Fruit fly (Drosophila melanogaster): ENCODE measurements around the gene CG9029.

Gene CG9029

DNA sequence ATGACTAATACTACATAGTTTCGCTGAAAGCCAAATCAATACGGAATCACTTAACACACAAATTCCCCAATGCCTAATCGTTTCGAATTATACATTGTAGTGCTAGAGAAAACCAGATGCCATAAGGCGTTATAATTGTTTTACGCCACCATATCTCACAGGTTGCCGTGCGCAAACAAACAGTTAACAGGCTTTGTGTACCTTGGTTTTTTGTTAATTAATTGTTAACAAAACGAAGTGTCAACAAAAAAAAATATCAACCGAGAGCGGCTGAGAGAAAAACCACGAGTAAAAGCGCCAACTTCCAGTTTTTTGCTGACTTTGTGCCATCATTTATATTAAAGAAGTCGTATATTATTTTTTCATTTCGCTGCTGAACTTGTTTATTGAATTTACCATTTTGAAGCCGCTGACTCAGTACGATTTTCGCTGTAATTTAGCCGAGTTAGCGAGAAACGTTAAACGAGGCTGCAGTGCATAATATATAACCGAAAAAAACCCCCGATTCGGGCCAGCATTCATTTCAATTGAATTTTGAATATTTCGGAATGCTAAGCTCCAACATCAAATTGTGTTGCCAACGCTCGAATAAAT is 9.2 kb upstream of the CG9029 start (continued):
- TF ChIP-seq Vsx2 (GFP tag; optimal IDR thresholded peaks at IDR 0.05; ENCODE audit: partially characterized antibody): no peak
- TF ChIP-seq Sp1 (GFP tag; optimal IDR thresholded peaks at IDR 0.05): peak; percentile 8
- no peak for TF ChIP-seq lola (GFP tag; optimal IDR thresholded peaks at IDR 0.05)
- no peak for TF ChIP-seq CrebA (GFP tag; optimal IDR thresholded peaks at IDR 0.05; ENCODE audit: borderline replicate concordance)
- no peak for TF ChIP-seq brk (GFP tag; optimal IDR thresholded peaks at IDR 0.05)
- no peak for TF ChIP-seq sv (GFP tag; optimal IDR thresholded peaks at IDR 0.05)
- no peak for TF ChIP-seq dsf (GFP tag; optimal IDR thresholded peaks at IDR 0.05; ENCODE audit: borderline replicate concordance)
- TF ChIP-seq OdsH (GFP tag; optimal IDR thresholded peaks at IDR 0.05): peak; percentile 33

DNA sequence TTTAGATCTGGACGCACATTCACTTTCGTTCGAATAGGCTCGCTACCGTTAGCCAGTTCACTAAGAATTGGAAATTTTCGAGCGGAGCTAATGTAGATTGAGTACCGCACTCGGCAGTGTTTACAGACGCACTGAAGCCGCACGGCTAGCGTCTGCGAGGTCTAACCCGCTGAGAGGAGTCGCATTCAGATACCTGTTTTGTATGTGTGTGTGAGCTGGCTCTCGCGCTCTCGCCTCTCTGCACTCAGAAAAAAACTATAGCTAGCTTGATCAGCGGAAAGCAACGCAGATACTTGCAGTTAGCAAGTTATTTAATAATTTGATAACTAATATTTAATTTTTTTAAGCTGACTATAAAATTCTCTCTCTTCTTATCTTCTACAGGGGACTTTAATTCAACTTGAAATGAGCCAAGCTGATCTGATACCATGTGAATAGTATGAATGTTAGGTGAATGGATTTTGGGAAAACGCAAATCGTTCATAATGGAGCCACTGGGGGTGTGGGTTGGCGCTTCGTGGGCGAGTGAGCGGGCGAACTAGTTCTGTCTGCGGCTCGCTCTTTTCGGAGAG is 6.4 kb upstream of the CG9029 start, which contains the start of gene rau:
TSS of gene rau (minus strand) at position 136 of the 572 bp plus-strand sequence.
- TF ChIP-seq dmrt93B (GFP tag; optimal IDR thresholded peaks at IDR 0.05) (peak; percentile 38), Sp1 (GFP tag; optimal IDR thresholded peaks at IDR 0.05) (peak; percentile 69), ey (GFP tag; optimal IDR thresholded peaks at IDR 0.05) (peak; percentile 66), dl (GFP tag; optimal IDR thresholded peaks at IDR 0.05; ENCODE audit: insufficient read depth in 1 of 2, partially characterized antibody in 2 of 2) (peak in 1 of 2 experiments; percentile 35), GATAd (GFP tag; optimal IDR thresholded peaks at IDR 0.05) (no peak), br (GFP tag; optimal IDR thresholded peaks at IDR 0.05) (peak; percentile 70), Hnf4 (GFP tag; optimal IDR thresholded peaks at IDR 0.05) (peak; percentile 48), Dif (GFP tag; optimal IDR thresholded peaks at IDR 0.05; ENCODE audit: partially characterized antibody) (peak; percentile 70), rgr (GFP tag; optimal IDR thresholded peaks at IDR 0.05) (peak; percentile 42), woc (GFP tag; optimal IDR thresholded peaks at IDR 0.05) (peak; percentile 52), OdsH (GFP tag; optimal IDR thresholded peaks at IDR 0.05) (peak; percentile 61), HLH106 (tag; optimal IDR thresholded peaks at IDR 0.05) (peak; percentile 72), dsf (GFP tag; optimal IDR thresholded peaks at IDR 0.05; ENCODE audit: borderline replicate concordance) (no peak), brk (GFP tag; optimal IDR thresholded peaks at IDR 0.05) (peak; percentile 51), Rel (GFP tag; optimal IDR thresholded peaks at IDR 0.05) (no peak), Rel (tag; optimal IDR thresholded peaks at IDR 0.05) (no peak), Jra (GFP tag; optimal IDR thresholded peaks at IDR 0.05) (no peak), sage (GFP tag; optimal IDR thresholded peaks at IDR 0.05) (peak; percentile 23), Hr83 (GFP tag; optimal IDR thresholded peaks at IDR 0.05; ENCODE audit: poor library complexity, severe bottlenecking) (peak; percentile 32), CG9705 (GFP tag; optimal IDR thresholded peaks at IDR 0.05) (peak; percentile 54), fru (GFP tag; optimal IDR thresholded peaks at IDR 0.05) (peak; percentile 52), psq (GFP tag; optimal IDR thresholded peaks at IDR 0.05) (peak; percentile 31), foxo (GFP tag; optimal IDR thresholded peaks at IDR 0.05) (peak in 1 of 2 experiments; percentile 59), Mio (GFP tag; optimal IDR thresholded peaks at IDR 0.05) (no peak), CrebA (GFP tag; optimal IDR thresholded peaks at IDR 0.05; ENCODE audit: borderline replicate concordance) (no peak), sv (GFP tag; optimal IDR thresholded peaks at IDR 0.05) (peak; percentile 51), h (GFP tag; optimal IDR thresholded peaks at IDR 0.05) (peak; percentile 65)

DNA sequence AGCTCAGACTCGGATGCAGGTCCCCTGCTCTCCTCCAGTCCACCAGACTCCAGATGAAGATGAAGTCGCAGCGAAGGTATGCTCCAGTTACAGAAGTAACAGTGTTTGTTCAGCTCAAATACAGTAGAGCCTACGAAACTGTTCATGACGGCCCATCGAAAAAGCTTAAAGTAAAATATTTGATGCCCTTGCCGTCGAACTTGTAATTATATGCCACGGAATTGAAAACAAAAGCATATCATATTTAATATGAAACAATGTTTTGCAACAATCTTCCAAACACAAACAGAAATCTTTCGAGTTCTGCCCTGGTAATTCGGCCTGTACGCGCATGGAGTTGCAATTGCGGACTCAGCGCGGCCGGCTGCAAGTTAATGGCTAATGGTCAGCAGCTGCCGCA is 4.6 kb upstream of the CG9029 start:
- TF ChIP-seq woc (GFP tag; optimal IDR thresholded peaks at IDR 0.05): no peak
- TF ChIP-seq sage (GFP tag; optimal IDR thresholded peaks at IDR 0.05): no peak
- no peak for TF ChIP-seq CG9705 (GFP tag; optimal IDR thresholded peaks at IDR 0.05)
- TF ChIP-seq br (GFP tag; optimal IDR thresholded peaks at IDR 0.05): no peak
- TF ChIP-seq HLH106 (tag; optimal IDR thresholded peaks at IDR 0.05): no peak
- TF ChIP-seq sv (GFP tag; optimal IDR thresholded peaks at IDR 0.05): no peak
- no peak for TF ChIP-seq ey (GFP tag; optimal IDR thresholded peaks at IDR 0.05)
- no peak for TF ChIP-seq Sp1 (GFP tag; optimal IDR thresholded peaks at IDR 0.05)

DNA sequence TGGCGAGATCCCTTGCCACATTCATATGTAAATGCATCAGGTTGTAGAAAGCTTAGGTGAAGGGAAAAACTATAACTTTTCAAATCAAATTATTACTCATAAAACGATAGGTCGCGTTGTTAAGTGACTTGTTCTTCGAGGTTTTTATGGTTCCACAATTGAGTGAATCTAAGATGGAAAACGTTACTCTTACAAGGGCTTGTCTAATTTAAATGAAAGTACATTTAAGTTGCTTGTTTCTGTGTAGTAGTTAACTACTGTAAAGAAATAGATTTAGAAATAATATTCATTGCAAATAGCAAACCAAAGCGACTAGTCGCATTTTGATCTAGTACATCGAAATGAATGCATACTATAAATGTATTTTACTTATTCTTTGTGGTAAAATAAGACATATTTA is 2.4 kb upstream of the CG9029 start, which contains the start of gene CG44574:
TSS of gene CG44574 (plus strand) at position 301 of the 400 bp plus-strand sequence.
- no peak for TF ChIP-seq CG9705 (GFP tag; optimal IDR thresholded peaks at IDR 0.05)
- no peak for TF ChIP-seq Mio (GFP tag; optimal IDR thresholded peaks at IDR 0.05)

DNA sequence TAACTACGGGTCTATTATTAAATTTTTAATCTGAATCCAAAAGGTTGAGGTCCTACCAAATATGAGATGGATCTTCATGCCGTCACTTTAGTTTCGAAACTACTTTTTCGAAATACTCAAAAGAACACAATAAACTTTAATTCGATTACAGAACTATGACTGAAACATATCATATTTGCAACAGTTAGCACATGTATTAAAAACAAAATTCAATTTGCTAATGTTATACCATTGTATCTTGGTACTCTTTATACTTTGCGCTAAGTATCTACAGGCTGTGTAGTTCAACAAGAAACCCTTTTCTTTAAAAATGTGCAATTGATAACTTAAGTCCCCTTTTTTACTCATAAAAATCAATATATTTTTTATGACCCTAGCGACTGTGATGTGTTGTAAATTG is 1.1 kb upstream of the CG9029 start, which contains the start of the genes Sfp26Ac and CG43185:
TSS of gene Sfp26Ac (minus strand) at position 101 of the 400 bp plus-strand sequence.
TSS of gene CG43185 (plus strand) at position 215 of the 400 bp plus-strand sequence.
- TF ChIP-seq Hnf4 (GFP tag; optimal IDR thresholded peaks at IDR 0.05) (no peak), HLH106 (tag; optimal IDR thresholded peaks at IDR 0.05) (no peak), tai (GFP tag; optimal IDR thresholded peaks at IDR 0.05) (no peak), Jra (GFP tag; optimal IDR thresholded peaks at IDR 0.05) (no peak), pan (optimal IDR thresholded peaks at IDR 0.05) (no peak), Dfd (GFP tag; optimal IDR thresholded peaks at IDR 0.05) (no peak), dl (GFP tag; optimal IDR thresholded peaks at IDR 0.05; ENCODE audit: insufficient read depth in 1 of 2, partially characterized antibody in 2 of 2) (no peak), CrebA (GFP tag; optimal IDR thresholded peaks at IDR 0.05; ENCODE audit: borderline replicate concordance) (no peak), jim (GFP tag; optimal IDR thresholded peaks at IDR 0.05) (no peak)
